Worm (Caenorhabditis elegans) whole organism, L3 larva: ENCODE results near the gene ZC190.2.
A peak's percentile ranks its signal among the peaks of the same experiment; 100 is the strongest.

ENCODE experiments used
- ZK546.5 ChIP-seq: sonication (generic microtip); optimal IDR thresholded peaks from 2 replicates; lab custom pipeline; 2017; ENCODE audit warnings: missing biosample characterization, missing genetic modification characterization
- aly-2 ChIP-seq: fragments of 150-350 bp; optimal IDR thresholded peaks from 2 replicates; lab custom pipeline; 2014; ENCODE audit warnings: missing biosample characterization, missing genetic modification characterization
- ceh-16 ChIP-seq: sonication (generic microtip); optimal IDR thresholded peaks from 2 replicates; lab custom pipeline; 2017; ENCODE audit warnings: missing biosample characterization, missing genetic modification characterization
- ceh-28 ChIP-seq: fragments of 150-350 bp; optimal IDR thresholded peaks from 2 replicates; lab custom pipeline; 2014; ENCODE audit warnings: missing biosample characterization, missing genetic modification reagents, missing genetic modification characterization
- ceh-82 ChIP-seq: fragments of 150-350 bp; optimal IDR thresholded peaks from 2 replicates; lab custom pipeline; 2014; ENCODE audit warnings: missing biosample characterization, missing genetic modification characterization
- daf-12 ChIP-seq: fragments of 150-350 bp; optimal IDR thresholded peaks from 2 replicates; lab custom pipeline; 2014; ENCODE audit warnings: missing biosample characterization, missing genetic modification reagents, missing genetic modification characterization
- egl-27 ChIP-seq: sonication (generic microtip); optimal IDR thresholded peaks from 4 replicates; lab custom pipeline; 2017; ENCODE audit warnings: missing biosample characterization, missing genetic modification reagents, missing genetic modification characterization
- elt-1 ChIP-seq: fragments of 150-350 bp; optimal IDR thresholded peaks from 2 replicates; lab custom pipeline; 2014; ENCODE audit warnings: missing biosample characterization, missing genetic modification characterization
- fkh-10 ChIP-seq: sonication (generic microtip); optimal IDR thresholded peaks from 2 replicates; lab custom pipeline; 2017; ENCODE audit warnings: missing biosample characterization, missing genetic modification reagents, missing genetic modification characterization
- hmg-11 ChIP-seq: sonication (generic microtip); optimal IDR thresholded peaks from 2 replicates; lab custom pipeline; 2016; ENCODE audit warnings: missing genetic modification characterization, missing compliant biosample characterization
- lin-15B ChIP-seq: fragments of 150-350 bp; optimal IDR thresholded peaks from 2 replicates; lab custom pipeline; 2014; ENCODE audit warnings: missing biosample characterization, missing genetic modification characterization
- lin-39 ChIP-seq: fragments of 150-350 bp; optimal IDR thresholded peaks from 2 replicates; lab custom pipeline; 2018; ENCODE audit warnings: missing biosample characterization, missing genetic modification reagents, missing genetic modification characterization
- lsy-12 ChIP-seq: sonication (generic microtip); optimal IDR thresholded peaks from 2 replicates; lab custom pipeline; 2016; ENCODE audit warnings: mild to moderate bottlenecking, missing genetic modification characterization, missing compliant biosample characterization
- nfya-1 ChIP-seq: sonication (generic microtip); optimal IDR thresholded peaks from 2 replicates; lab custom pipeline; 2017; ENCODE audit warnings: missing genetic modification characterization, mild to moderate bottlenecking, missing compliant biosample characterization, antibody characterized with exemption, moderate library complexity; ENCODE audit not compliant: insufficient read depth
- nhr-12 ChIP-seq: fragments of 150-350 bp; optimal IDR thresholded peaks from 2 replicates; lab custom pipeline; 2014; ENCODE audit warnings: missing biosample characterization, missing genetic modification characterization
- nhr-23 ChIP-seq: fragments of 150-350 bp; optimal IDR thresholded peaks from 2 replicates; lab custom pipeline; 2014; ENCODE audit warnings: missing biosample characterization, missing genetic modification reagents, missing genetic modification characterization
- nhr-25 ChIP-seq: sonication (generic microtip); optimal IDR thresholded peaks from 2 replicates; lab custom pipeline; 2017; ENCODE audit warnings: missing biosample characterization, missing genetic modification characterization
- nhr-28 ChIP-seq: fragments of 150-350 bp; optimal IDR thresholded peaks from 2 replicates; lab custom pipeline; 2014; ENCODE audit warnings: missing biosample characterization, missing genetic modification characterization
- nhr-43 ChIP-seq: sonication (generic microtip); optimal IDR thresholded peaks from 2 replicates; lab custom pipeline; 2016; ENCODE audit warnings: mild to moderate bottlenecking, missing genetic modification characterization, missing compliant biosample characterization; ENCODE audit not compliant: poor library complexity, severe bottlenecking
- nhr-67 ChIP-seq: fragments of 150-350 bp; optimal IDR thresholded peaks from 2 replicates; lab custom pipeline; 2014; ENCODE audit warnings: missing biosample characterization, missing genetic modification characterization
- nhr-77 ChIP-seq: fragments of 150-350 bp; optimal IDR thresholded peaks from 2 replicates; lab custom pipeline; 2014; ENCODE audit warnings: missing biosample characterization, missing genetic modification characterization
- pha-4 ChIP-seq: fragments of 150-350 bp; optimal IDR thresholded peaks from 2 replicates; lab custom pipeline; 2014; ENCODE audit warnings: missing biosample characterization, missing genetic modification reagents, missing genetic modification characterization
- pqm-1 ChIP-seq: fragments of 150-350 bp; optimal IDR thresholded peaks from 2 replicates; lab custom pipeline; 2017; ENCODE audit warnings: missing biosample characterization, missing genetic modification characterization, inconsistent platforms
- sea-2 ChIP-seq: fragments of 150-350 bp; sonication (generic microtip); optimal IDR thresholded peaks from 4 replicates; lab custom pipeline; 2014; ENCODE audit warnings: missing biosample characterization, missing genetic modification reagents, missing genetic modification characterization
- snpc-4 ChIP-seq: fragments of 150-350 bp; optimal IDR thresholded peaks from 2 replicates; lab custom pipeline; 2014; ENCODE audit warnings: missing biosample characterization, missing genetic modification characterization
- tbx-2 ChIP-seq: sonication (generic microtip); optimal IDR thresholded peaks from 2 replicates; lab custom pipeline; 2016; ENCODE audit warnings: mild to moderate bottlenecking, missing genetic modification characterization, missing compliant biosample characterization
- unc-62 ChIP-seq: fragments of 150-350 bp; sonication (generic microtip); optimal IDR thresholded peaks from 4 replicates; lab custom pipeline; 2014; ENCODE audit warnings: missing biosample characterization, missing genetic modification reagents, missing genetic modification characterization

ZC190.2 gene

ce11 chrV:8662056-8663006, 18.8 kb upstream of the ZC190.2 start:
- TF ChIP-seq ZK546.5 (tag; lab: Kevin White, UChicago) (no peak), nhr-23 (peak; percentile 57), nhr-43 (tag; lab: Kevin White, UChicago) (peak; percentile 54), unc-62 (peak; percentile 37), nhr-77 (tag; lab: Kevin White, UChicago) (no peak), nhr-25 (tag; lab: Kevin White, UChicago) (peak; percentile 93), lsy-12 (peak; percentile 36), pqm-1 (tag; lab: Kevin White, UChicago) (peak; percentile 60), nhr-67 (no peak), nfya-1 (tag; lab: Kevin White, UChicago) (peak; percentile 7), elt-1 (tag; lab: Kevin White, UChicago) (peak; percentile 46), sea-2 (no peak)

DNA sequence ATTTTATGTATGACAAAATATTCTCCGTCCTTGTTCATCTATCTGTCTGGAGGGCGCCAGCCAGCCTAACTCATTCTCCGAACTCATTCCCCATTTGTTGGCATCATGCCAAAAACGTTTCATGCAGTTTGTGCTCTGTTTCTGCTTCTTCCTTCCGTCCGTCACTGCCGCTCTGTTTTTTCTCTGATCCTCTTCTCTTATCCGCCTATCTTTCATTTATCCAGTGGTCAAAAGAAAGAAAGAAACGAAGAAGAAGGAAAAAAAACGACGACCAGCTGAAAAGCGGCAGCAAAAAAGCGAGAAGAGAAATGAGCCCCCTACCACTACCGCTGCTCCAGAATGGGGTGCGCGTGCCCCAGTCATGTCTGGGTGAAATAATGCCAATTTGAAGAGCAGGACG, 18.1 kb upstream of the ZC190.2 start:
- TF ChIP-seq nhr-12 (no peak), snpc-4 (tag; lab: Kevin White, UChicago) (peak; percentile 15), tbx-2 (tag; lab: Kevin White, UChicago) (peak; percentile 66), nfya-1 (tag; lab: Kevin White, UChicago) (peak; percentile 56), nhr-28 (tag; lab: Kevin White, UChicago) (no peak), lin-39 (tag; lab: Kevin White, UChicago) (peak; percentile 66), hmg-11 (tag; lab: Kevin White, UChicago) (peak; percentile 9)

ce11 chrV:8665765-8666164, 15.4 kb upstream of the ZC190.2 start, which contains the start of gene ZC190.4:
Gene ZC190.4 (plus strand): TSS chrV:8666065.
- no peak for TF ChIP-seq ZK546.5 (tag; lab: Kevin White, UChicago)
- no peak for TF ChIP-seq aly-2 (tag; lab: Kevin White, UChicago)
- no peak for TF ChIP-seq lin-15B (tag; lab: Kevin White, UChicago)
- no peak for TF ChIP-seq lsy-12
- no peak for TF ChIP-seq tbx-2 (tag; lab: Kevin White, UChicago)

DNA sequence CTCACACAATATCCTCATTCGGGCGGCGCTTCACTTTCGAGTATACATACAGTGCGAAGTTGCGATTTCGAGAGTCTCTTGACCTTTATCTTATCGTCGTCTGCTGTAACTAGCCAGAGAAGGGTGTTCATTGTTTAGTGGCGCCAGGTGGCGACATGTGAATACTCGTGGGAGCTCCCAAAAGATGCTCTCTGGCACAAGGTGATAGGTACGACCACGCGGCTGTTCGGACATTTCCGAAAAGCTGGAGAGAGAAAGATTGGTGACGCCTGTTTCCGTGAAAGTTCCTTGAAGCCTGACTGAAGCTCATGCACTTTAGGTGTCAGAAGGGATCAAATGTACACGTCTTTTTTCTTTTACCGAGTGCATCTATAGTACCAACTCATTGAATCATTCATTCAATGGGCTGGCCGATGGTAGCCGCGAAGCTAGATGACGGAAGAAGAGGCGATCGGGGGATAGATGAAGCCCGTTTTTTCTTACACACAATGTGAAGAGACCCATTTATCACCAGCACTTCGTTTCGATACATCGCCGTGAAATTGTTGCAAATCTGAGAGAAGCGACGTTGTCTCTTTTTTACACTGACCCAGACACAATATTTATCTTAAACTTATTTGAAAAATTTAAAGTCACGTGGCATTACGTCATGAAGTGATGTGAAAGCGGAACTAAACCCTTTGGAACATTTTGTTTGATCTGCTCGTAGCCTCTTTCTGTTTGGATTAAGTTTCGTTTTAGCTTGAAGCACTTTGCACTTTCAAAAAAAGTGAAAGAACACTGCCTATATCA, 13.7 kb upstream of the ZC190.2 start:
- peak; percentile 30 for TF ChIP-seq nhr-25 (tag; lab: Kevin White, UChicago)
- no peak for TF ChIP-seq ceh-16 (tag; lab: Kevin White, UChicago)
- peak; percentile 4 for TF ChIP-seq lin-39 (tag; lab: Kevin White, UChicago)
- no peak for TF ChIP-seq nhr-23
- no peak for TF ChIP-seq ceh-28

ce11 chrV:8668224-8668623, 12.9 kb upstream of the ZC190.2 start:
- TF ChIP-seq ceh-16 (tag; lab: Kevin White, UChicago) (no peak), elt-1 (tag; lab: Kevin White, UChicago) (peak; percentile 83), nhr-23 (no peak), egl-27 (tag; lab: Kevin White, UChicago) (no peak), ceh-28 (no peak), nhr-67 (no peak), fkh-10 (GFP tag; lab: Kevin White, UChicago) (no peak), nhr-25 (tag; lab: Kevin White, UChicago) (peak; percentile 44), aly-2 (tag; lab: Kevin White, UChicago) (no peak), pqm-1 (tag; lab: Kevin White, UChicago) (no peak), pha-4 (tag; lab: Kevin White, UChicago) (no peak), sea-2 (no peak), daf-12 (tag; lab: Kevin White, UChicago) (no peak), ceh-82 (tag; lab: Kevin White, UChicago) (no peak), nhr-12 (no peak), ZK546.5 (tag; lab: Kevin White, UChicago) (no peak)
- TF ChIP-seq, all 47 proteins: peak for 2
